Fruit fly (Drosophila melanogaster): Measurements from ENCODE around the gene msl-2.

msl-2 gene

dm6 chr2L:3477057-3477755 lies 11.3 kb upstream of the msl-2 start (continued):
- no peak for TF ChIP-seq luna (GFP tag; optimal IDR thresholded peaks at IDR 0.05)
- peak; percentile 44 for TF ChIP-seq az2 (GFP tag; optimal IDR thresholded peaks at IDR 0.05)
- peak; percentile 7; the same call in 1 of the 2 replicates for TF ChIP-seq crol (GFP tag; IDR thresholded peaks at IDR 0.05)
- TF ChIP-seq tap (tag; optimal IDR thresholded peaks at IDR 0.05), result no peak
- TF ChIP-seq CrebB (tag; optimal IDR thresholded peaks at IDR 0.05), result no peak
- no peak for TF ChIP-seq sima (GFP tag; optimal IDR thresholded peaks at IDR 0.05)
- TF ChIP-seq CG18599 (GFP tag; optimal IDR thresholded peaks at IDR 0.05), result peak; percentile 15
- no peak for TF ChIP-seq D (optimal IDR thresholded peaks at IDR 0.05)
- no peak for TF ChIP-seq D (GFP tag; optimal IDR thresholded peaks at IDR 0.05)
- peak; percentile 51 for TF ChIP-seq Meics (GFP tag; optimal IDR thresholded peaks at IDR 0.05)
- peak; percentile 8 for TF ChIP-seq BEAF-32 (GFP tag; optimal IDR thresholded peaks at IDR 0.05)
- peak; percentile 20; the same call in 1 of the 2 replicates for TF ChIP-seq Bgb (GFP tag; IDR thresholded peaks at IDR 0.05; ENCODE audit: partially characterized antibody)
- no peak for TF ChIP-seq Chrac-16 (GFP tag; optimal IDR thresholded peaks at IDR 0.05)
- TF ChIP-seq Hey (tag; optimal IDR thresholded peaks at IDR 0.05), result no peak
- peak; percentile 6 for TF ChIP-seq D19A (tag; optimal IDR thresholded peaks at IDR 0.05)
- peak; percentile 7 for TF ChIP-seq NC2α (GFP tag; optimal IDR thresholded peaks at IDR 0.05)
- TF ChIP-seq CG6689 (GFP tag; IDR thresholded peaks at IDR 0.05), result no peak
- TF ChIP-seq tna (GFP tag; IDR thresholded peaks at IDR 0.05; ENCODE audit: partially characterized antibody), result no peak
- TF ChIP-seq tx (GFP tag; optimal IDR thresholded peaks at IDR 0.05), result peak; percentile 37
- no peak for TF ChIP-seq Elba2 (GFP tag; optimal IDR thresholded peaks at IDR 0.05)
- no peak for TF ChIP-seq bab2 (GFP tag; optimal IDR thresholded peaks at IDR 0.05)
- TF ChIP-seq hkb (optimal IDR thresholded peaks at IDR 0.05), result no peak
- no peak for TF ChIP-seq hkb (GFP tag; IDR thresholded peaks at IDR 0.05)
- no peak for TF ChIP-seq Mes4 (GFP tag; optimal IDR thresholded peaks at IDR 0.05)
- TF ChIP-seq HLH3B (GFP tag; IDR thresholded peaks at IDR 0.05), result no peak; the same call in 1 of the 2 replicates
- peak; percentile 50 to 64 for TF ChIP-seq dpn (GFP tag; optimal IDR thresholded peaks at IDR 0.05)
- no peak for TF ChIP-seq HLH4C (GFP tag; IDR thresholded peaks at IDR 0.05; ENCODE audit: partially characterized antibody)
- TF ChIP-seq croc (GFP tag; conservative IDR thresholded peaks at IDR 0.05), result no peak
- no peak for TF ChIP-seq CG7357 (GFP tag; IDR thresholded peaks at IDR 0.05)
- TF ChIP-seq CG12071 (GFP tag; optimal IDR thresholded peaks at IDR 0.05), result no peak
- TF ChIP-seq CG3995 (GFP tag; optimal IDR thresholded peaks at IDR 0.05), result no peak
- TF ChIP-seq CG10209 (GFP tag; optimal IDR thresholded peaks at IDR 0.05), result peak; percentile 52
- no peak for TF ChIP-seq Poxn (GFP tag; IDR thresholded peaks at IDR 0.05)
- TF ChIP-seq CG9609 (GFP tag; optimal IDR thresholded peaks at IDR 0.05), result peak; percentile 44
- TF ChIP-seq H2.0 (GFP tag; IDR thresholded peaks at IDR 0.05), result peak; percentile 14; the same call in 1 of the 2 replicates
- TF ChIP-seq otp (GFP tag; IDR thresholded peaks at IDR 0.05), result no peak
- peak; percentile 48 for TF ChIP-seq CG13424 (tag; optimal IDR thresholded peaks at IDR 0.05)
- TF ChIP-seq CG12391 (tag; optimal IDR thresholded peaks at IDR 0.05), result peak; percentile 21
- TF ChIP-seq psq (GFP tag; optimal IDR thresholded peaks at IDR 0.05), result no peak
- no peak for TF ChIP-seq CG34224 (GFP tag; IDR thresholded peaks at IDR 0.05; ENCODE audit: partially characterized antibody)
- no peak for TF ChIP-seq Lim3 (GFP tag; IDR thresholded peaks at IDR 0.05)
